Fruit fly (Drosophila melanogaster) whole organism: ENCODE data around the gene Gr8a.

Experiments used
- CG8478 ChIP-seq: fragments of >200 bp; optimal IDR thresholded peaks from 2 replicates; lab custom pipeline; 2018; ENCODE audit warnings: inconsistent platforms
- Dll ChIP-seq: fragments of >200 bp; optimal IDR thresholded peaks from 2 replicates; lab custom pipeline; 2017
- EcR ChIP-seq, 2 experiments: fragments of >200 bp; optimal IDR thresholded peaks; 2 replicates each; lab custom pipeline; 2017; ENCODE audit warnings: missing biosample characterization in 2 of 2, missing genetic modification characterization in 2 of 2, missing genetic modification reagents in 2 of 2
- pan ChIP-seq: fragments of >200 bp; optimal IDR thresholded peaks from 2 replicates; lab custom pipeline; 2017
- psq ChIP-seq: fragments of >200 bp; optimal IDR thresholded peaks from 2 replicates; lab custom pipeline; 2017
- usp ChIP-seq: fragments of >200 bp; optimal IDR thresholded peaks from 2 replicates; lab custom pipeline; 2017; ENCODE audit warnings: missing biosample characterization, missing genetic modification characterization, mixed read lengths

Gr8a gene

DNA sequence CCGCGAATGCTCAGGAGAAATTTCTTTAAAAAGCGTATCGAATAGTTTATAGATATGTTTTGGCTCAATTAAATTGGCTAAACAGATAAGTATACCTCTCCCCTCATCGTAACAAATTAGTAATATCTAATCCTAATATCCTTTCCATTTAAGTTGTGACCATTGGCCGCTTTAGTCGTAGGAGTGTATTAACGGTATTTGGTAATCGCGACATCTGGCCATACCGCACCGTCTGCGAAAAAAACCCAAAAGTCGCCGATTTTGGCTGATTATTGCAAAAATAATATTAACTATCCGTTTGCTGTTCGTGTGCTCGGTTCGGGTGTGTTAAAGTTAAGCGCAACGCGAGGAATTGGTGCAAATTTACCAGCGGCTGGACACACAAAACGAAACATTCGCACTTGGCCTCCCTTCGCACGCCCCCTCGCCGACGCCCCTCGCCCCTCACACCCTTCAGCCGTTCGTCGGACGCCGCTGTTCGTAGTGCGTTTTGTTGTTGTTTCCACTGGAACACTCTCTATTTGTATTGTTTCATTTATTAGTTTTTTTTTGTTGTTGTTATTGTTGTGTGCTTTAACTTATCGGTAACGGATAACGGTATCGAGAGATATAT lies 20.3 kb downstream of the Gr8a start, which contains the start of the genes amx and Dsor1:
Gene amx (minus strand): TSS at position 166 of the 613 bp plus-strand sequence.
Gene Dsor1 (plus strand): TSS at position 172 of the 613 bp plus-strand sequence.
- TF ChIP-seq usp (GFP tag; lab: Kevin White, UChicago) (no peak), pan (lab: Kevin White, UChicago) (no peak), psq (lab: Kevin White, UChicago) (no peak), Dll (lab: Kevin White, UChicago) (no peak), CG8478 (lab: Kevin White, UChicago) (no peak), EcR (GFP tag; optimal IDR thresholded peaks at IDR 0.05; lab: Kevin White, UChicago) (no peak)

DNA sequence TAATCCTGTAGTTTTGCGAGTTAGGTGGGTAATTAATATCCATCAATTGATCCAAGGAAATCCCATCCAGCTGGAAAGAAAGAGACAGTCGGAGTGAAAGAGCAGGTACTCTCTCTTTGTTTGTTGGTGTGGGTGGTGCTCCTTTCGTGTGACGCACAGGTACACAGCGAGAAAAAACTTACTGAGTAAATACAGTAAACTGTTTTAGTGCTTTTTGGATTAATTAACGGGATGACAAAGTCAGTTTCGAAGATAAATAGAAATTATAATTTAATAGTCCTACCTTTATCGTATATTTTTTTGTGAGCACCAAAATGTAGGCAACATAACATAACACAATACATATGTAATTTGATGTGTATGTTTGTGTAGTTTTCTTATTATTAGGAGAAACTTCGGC lies 21.1 kb downstream of the Gr8a start:
- no peak for TF ChIP-seq Dll (lab: Kevin White, UChicago)
- TF ChIP-seq EcR (GFP tag; optimal IDR thresholded peaks at IDR 0.05; lab: Kevin White, UChicago), result no peak
- no peak for TF ChIP-seq usp (GFP tag; lab: Kevin White, UChicago)
- no peak for TF ChIP-seq psq (lab: Kevin White, UChicago)
- no peak for TF ChIP-seq CG8478 (lab: Kevin White, UChicago)
- TF ChIP-seq pan (lab: Kevin White, UChicago), result no peak

DNA sequence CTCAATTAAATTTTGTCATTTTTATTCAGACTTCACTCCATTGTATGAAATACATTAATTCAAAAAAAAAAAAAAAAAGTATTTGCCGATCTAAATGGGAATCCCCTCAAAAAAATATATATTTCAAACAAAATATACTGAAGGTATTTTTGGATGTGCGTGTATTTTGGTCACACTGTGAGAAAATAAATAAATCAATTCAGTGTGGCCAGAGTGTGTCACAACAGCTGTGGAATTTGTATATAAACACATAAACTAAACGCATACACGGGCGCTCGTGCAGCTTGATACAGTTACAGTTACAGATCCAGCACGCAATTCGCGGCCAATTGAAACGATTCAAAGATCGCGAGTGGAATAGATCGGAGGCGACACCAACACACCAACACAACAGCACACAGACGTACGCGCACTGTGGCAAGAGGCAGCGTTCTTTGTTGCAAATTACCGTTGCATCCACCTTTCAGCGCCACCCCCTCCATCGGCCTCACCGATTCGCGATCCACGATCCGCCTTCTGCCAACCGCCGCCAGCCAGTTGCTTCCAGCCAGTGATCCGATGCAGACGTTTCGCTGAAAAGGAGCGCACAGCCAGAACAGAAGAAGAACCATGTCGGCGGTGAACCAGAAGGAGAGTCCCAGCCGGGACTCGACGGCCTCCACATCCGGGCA lies 23.4 kb downstream of the Gr8a start, which contains the start of gene CG17754:
Gene CG17754 (plus strand): TSS at position 260 of the 671 bp plus-strand sequence.
- TF ChIP-seq pan (lab: Kevin White, UChicago) (no peak), CG8478 (lab: Kevin White, UChicago) (no peak), Dll (lab: Kevin White, UChicago) (peak; percentile 30)

DNA sequence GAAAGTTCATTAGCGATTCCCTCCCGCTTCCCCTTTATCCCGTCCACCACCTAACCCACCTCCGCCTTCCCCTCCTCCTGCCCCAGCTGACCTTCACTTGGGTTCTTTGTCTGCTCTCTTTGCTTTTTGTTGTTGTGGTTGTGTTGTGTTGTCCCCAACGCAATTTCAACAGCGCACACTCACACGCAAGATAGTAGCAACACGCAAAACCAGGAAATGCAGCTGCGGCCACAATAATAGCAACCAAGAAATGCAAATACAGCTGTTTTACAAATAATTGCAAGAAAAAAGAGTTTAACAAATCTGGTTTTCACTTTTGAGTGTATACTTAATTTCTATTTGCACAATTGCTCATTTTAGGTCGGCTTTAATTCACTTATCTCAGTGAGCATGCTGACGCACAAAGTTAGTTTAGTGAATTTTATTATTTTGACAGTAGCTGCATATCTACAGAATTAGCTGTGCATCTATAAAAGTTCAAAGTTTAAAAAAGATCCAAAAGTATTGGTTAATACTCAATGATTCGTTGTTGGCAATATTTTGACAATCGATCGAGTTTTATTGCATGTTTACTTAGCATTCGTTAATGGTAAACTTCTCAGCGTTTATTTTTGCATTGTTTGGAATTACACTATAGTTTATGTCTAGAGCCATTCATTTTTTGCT lies 24.4 kb downstream of the Gr8a start:
- TF ChIP-seq pan (lab: Kevin White, UChicago) (no peak), Dll (lab: Kevin White, UChicago) (no peak), EcR (GFP tag; optimal IDR thresholded peaks at IDR 0.05; lab: Kevin White, UChicago) (no peak), usp (GFP tag; lab: Kevin White, UChicago) (no peak), CG8478 (lab: Kevin White, UChicago) (no peak), psq (lab: Kevin White, UChicago) (no peak)

DNA sequence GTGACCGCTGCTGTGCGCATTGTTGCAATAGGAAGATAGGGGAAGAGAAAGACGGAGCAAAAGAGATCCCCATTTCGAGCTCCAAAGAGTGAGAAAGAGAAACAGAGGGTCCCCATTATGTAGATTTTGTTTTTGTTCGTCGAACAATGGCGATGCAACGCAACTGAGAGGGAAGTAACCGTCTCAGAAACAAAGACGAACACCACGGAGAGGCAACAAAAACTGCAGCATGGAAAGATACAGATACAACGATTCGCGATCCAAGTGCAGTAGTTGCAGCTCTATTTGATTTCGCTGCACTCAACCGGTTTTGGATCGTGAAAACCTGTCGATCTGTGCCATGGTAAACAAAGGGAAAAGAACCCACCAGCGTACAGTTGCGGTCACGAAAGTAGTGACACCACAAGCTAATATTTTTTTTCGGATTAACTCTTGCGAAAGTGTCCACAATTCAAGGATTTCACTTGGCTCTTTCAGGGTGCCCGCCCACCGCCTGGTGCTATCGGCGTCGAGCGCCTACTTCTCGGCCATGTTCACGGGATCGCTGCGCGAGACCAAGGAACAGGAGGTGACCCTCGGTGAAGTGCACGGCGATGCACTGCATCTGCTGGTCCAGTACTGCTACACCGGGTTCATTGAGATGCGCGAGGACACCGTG lies 25.2 kb downstream of the Gr8a start:
- TF ChIP-seq psq (lab: Kevin White, UChicago), result no peak

DNA sequence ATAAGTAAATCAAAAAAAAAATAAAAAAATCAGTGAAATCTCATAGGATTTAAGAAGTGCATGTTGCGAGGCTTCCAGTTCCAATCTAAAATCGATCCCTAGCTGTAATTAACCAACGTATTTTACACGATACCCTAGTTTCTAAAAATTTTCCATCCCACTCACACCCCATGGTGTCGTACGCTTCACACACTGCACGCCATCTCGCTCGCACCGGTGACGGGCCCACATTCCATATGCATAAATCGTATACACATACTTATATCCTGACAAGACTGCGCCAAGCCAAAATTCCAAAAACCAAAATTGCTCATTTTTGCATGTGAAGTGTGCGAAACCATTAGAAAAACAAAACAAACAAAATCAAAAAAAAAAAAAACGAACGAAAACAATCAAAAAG lies 28.1 kb downstream of the Gr8a start:
- TF ChIP-seq psq (lab: Kevin White, UChicago) (no peak), pan (lab: Kevin White, UChicago) (no peak), EcR (GFP tag; optimal IDR thresholded peaks at IDR 0.05; lab: Kevin White, UChicago) (no peak), usp (GFP tag; lab: Kevin White, UChicago) (no peak), CG8478 (lab: Kevin White, UChicago) (no peak), Dll (lab: Kevin White, UChicago) (no peak)

DNA sequence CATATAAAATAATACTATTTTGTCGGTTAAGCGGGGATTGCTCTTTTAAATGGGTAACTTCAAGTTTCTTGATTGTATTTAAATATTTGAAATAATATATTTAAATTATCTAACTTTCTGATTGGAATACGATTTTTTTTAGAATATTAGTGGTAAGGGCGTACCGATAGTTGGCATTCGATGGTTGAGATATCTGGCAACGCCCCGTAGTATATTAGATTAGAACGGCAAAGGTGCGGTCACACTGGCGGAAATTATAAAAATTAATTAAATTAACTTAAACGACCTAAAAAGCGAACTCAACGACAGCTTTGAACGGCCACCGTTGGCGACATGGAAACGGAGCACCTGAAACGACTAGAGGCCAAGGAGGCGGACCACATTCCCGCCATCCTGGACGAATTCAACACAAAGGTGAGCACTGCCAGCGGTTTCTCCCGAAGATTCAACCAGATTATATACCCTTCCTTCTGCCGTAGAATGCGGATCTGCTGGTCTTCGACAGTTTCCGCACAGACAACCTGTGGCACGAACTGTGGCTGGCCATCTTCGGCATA lies 29.1 kb downstream of the Gr8a start, which contains the start of gene ric8a:
Gene ric8a (plus strand): TSS at position 205 of the 557 bp plus-strand sequence.
- TF ChIP-seq EcR (GFP tag; optimal IDR thresholded peaks at IDR 0.05; lab: Kevin White, UChicago), result no peak
- TF ChIP-seq pan (lab: Kevin White, UChicago), result no peak
- TF ChIP-seq usp (GFP tag; lab: Kevin White, UChicago), result no peak
- TF ChIP-seq psq (lab: Kevin White, UChicago), result no peak
- TF ChIP-seq CG8478 (lab: Kevin White, UChicago), result no peak
- TF ChIP-seq Dll (lab: Kevin White, UChicago), result no peak

DNA sequence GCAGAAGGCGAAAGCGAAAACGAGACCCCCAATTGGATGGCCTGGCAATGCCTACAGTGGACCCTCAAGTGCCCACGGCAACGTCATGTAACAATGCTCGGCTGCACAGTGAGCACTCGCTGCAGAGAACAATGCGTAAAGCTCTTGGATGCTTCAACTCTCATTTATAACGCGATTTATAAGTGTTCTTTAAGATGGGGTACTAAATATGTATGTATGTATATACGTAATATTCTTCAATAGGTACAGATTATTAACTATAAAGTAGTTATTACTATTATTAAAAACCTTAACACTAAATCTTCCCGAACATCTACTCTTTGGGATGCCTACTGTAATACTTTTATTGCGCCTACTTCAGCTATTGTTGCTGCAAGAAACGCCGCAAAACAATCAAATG lies 39.1 kb downstream of the Gr8a start:
- TF ChIP-seq psq (lab: Kevin White, UChicago), result no peak
- TF ChIP-seq pan (lab: Kevin White, UChicago), result no peak

DNA sequence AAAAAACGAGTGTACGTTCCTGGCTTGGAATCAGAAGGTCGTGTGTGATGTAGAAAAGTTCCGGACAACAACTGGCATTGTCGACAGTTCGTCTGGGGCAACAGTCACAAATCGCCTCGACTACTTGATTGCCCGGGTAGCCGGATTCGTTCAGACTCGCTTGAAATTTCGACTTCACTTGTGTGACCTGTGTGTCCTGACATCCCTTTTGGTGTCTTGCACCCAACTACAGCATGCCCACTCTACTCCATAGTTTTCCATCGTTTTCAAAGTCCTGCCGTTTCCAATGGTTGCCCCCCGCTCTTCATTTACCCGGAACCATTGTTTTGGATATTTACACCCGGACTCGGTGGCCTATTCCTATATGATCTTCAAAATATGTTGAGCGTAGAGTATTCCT lies 40.7 kb downstream of the Gr8a start, which contains the start of gene Erk7:
Gene Erk7 (minus strand): TSS at position 101 of the 400 bp plus-strand sequence.
- TF ChIP-seq usp (GFP tag; lab: Kevin White, UChicago) (no peak), pan (lab: Kevin White, UChicago) (no peak), CG8478 (lab: Kevin White, UChicago) (no peak), Dll (lab: Kevin White, UChicago) (no peak)

DNA sequence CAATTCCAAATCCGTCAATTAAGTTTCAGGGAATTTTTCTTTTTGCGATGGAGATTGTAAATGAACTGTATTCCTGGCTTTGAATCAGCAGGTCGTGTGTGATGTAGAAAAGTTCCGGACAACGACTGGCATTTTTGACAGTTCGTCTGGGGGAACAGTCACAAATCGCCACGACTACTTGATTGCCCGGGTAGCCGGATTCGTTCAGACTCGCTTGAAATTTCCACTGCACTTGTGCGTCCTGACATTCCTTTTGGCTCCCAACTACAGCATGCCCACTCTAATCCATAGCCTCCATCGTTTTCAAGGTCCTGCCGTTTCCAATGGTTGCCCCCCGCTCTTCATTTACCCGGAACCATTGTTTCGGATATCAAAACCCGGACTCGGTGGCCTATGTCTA lies 42.9 kb downstream of the Gr8a start, which contains the start of gene CG17440:
Gene CG17440 (minus strand): TSS at position 101 of the 400 bp plus-strand sequence.
- no peak for TF ChIP-seq EcR (GFP tag; optimal IDR thresholded peaks at IDR 0.05; lab: Kevin White, UChicago)

DNA sequence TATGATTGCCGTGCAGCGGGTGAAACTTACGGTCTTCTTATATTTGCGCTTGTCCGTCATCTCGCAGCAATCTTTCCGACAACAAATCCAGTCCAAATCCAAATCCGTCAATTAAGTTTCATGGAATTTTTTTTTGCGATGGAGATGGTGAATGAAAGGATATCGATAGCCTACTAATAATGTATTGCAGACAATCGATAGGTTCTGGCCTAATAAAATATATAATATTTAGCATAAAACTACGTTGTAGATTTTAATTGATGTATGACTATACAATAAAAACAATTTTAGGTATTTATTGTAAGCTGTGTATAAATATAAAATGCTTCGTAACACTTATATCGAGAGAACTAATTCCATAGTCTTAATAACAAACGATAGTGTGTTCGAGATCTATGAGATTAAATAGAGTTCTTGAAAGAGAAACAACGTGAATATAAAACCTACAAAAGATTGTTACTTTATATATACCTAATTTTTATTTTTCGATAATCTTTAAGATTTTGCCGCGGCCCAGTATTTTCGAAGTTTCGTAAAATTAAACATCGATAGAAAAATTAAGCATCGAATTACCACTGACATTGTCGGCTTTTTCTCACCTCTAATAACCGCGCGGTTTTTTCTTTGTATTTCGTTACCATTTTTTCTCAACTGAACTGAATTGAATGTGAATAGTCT lies 46.0 kb downstream of the Gr8a start, which contains the start of the genes Cfp1 and Aladin:
Gene Cfp1 (minus strand): TSS at position 131 of the 678 bp plus-strand sequence.
Gene Aladin (plus strand): TSS at position 584 of the 678 bp plus-strand sequence.
- TF ChIP-seq EcR (GFP tag; optimal IDR thresholded peaks at IDR 0.05; lab: Kevin White, UChicago) (no peak), usp (GFP tag; lab: Kevin White, UChicago) (no peak), pan (lab: Kevin White, UChicago) (no peak), Dll (lab: Kevin White, UChicago) (no peak), CG8478 (lab: Kevin White, UChicago) (no peak), psq (lab: Kevin White, UChicago) (no peak)
